Fruit fly (Drosophila melanogaster): ENCODE data around the gene Skp2.

dm6 chr3R:4292185-4292584 is 45.3 kb downstream of the Skp2 start:
- TF ChIP-seq psq (optimal IDR thresholded peaks at IDR 0.05) (no peak), pan (optimal IDR thresholded peaks at IDR 0.05) (no peak), EcR (GFP tag; optimal IDR thresholded peaks at IDR 0.05) (no peak), usp (GFP tag; optimal IDR thresholded peaks at IDR 0.05) (no peak), Dll (optimal IDR thresholded peaks at IDR 0.05) (no peak), CG8478 (optimal IDR thresholded peaks at IDR 0.05) (no peak)
